Worm (Caenorhabditis elegans): Measurements from ENCODE around the gene C07G2.5.

The C07G2.5 gene

DNA sequence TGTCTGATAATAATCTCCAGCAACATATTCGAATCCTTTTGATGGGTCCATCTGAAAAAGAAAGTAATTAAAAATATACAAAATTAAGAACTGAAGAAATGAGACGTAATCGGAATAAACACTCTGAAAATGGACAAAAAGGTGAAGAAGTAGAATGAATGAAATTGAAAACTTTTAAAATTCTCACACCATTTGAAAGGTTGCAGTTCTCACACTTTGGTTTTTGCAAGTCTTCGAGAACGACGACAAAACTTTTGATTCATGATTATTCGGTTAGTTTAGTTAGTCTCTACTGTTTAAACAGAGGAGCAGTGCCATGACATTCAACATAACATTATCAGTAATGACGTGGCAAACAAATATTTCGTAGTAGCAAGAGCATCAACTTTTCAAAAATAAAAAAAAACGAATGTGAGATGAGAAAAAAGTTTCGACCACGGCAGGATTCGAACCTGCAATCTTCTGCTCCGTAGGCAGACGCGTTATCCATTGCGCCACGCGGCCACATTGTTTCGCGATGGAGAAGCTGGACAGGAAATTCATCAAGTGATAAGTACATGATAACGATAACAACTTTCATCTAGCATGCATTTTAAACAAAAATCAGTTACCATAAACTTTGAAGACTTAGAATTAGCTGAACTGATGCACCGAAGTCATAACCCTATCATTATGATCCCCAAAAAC, 48.8 kb downstream of the C07G2.5 start, which contains the start of gene ceh-43:
Gene ceh-43, minus strand, starts transcription at position 51 of the 687 bp plus-strand sequence.
- TF ChIP-seq snpc-4 (GFP tag; optimal IDR thresholded peaks at IDR 0.05) = peak; percentile 11
- peak in 1 of 4 experiments; percentile 17 for TF ChIP-seq snpc-4 (tag; optimal IDR thresholded peaks at IDR 0.05)
- TF ChIP-seq Y95B8A.8 (GFP tag; IDR thresholded peaks at IDR 0.05) = no peak
- no peak for TF ChIP-seq attf-3 (GFP tag; conservative IDR thresholded peaks at IDR 0.05)
- TF ChIP-seq madf-8 (GFP tag; conservative IDR thresholded peaks at IDR 0.05) = no peak
- TF ChIP-seq F52B5.7 (tag; optimal IDR thresholded peaks at IDR 0.05) = no peak
- 0 out of 2 replicates have a peak, but pooled peaks have one; percentile 44 for TF ChIP-seq madf-3 (GFP tag; IDR thresholded peaks at IDR 0.05)
- TF ChIP-seq F23B12.7 (tag; optimal IDR thresholded peaks at IDR 0.05; ENCODE audit: insufficient read depth) = peak; percentile 11
- TF ChIP-seq lin-26 (GFP tag; IDR thresholded peaks at IDR 0.05) = peak; percentile 78
- TF ChIP-seq ztf-28 (GFP tag; IDR thresholded peaks at IDR 0.05) = 0 out of 2 replicates have a peak, but pooled peaks have one; percentile 38
- peak; percentile 51 for TF ChIP-seq ceh-100 (GFP tag; IDR thresholded peaks at IDR 0.05)
- peak; percentile 20 for TF ChIP-seq ZK185.1 (tag; optimal IDR thresholded peaks at IDR 0.05; ENCODE audit: poor library complexity, severe bottlenecking)
- TF ChIP-seq fkh-3 (tag; optimal IDR thresholded peaks at IDR 0.05) = no peak
- 0 out of 2 replicates have a peak, but pooled peaks have one; percentile 24 for TF ChIP-seq lir-1 (GFP tag; conservative IDR thresholded peaks at IDR 0.05)
- TF ChIP-seq snpc-1.3 (tag; optimal IDR thresholded peaks at IDR 0.05; ENCODE audit: insufficient read depth) = no peak
- no peak for TF ChIP-seq F39B2.1 (GFP tag; IDR thresholded peaks at IDR 0.05)
- TF ChIP-seq aptf-3 (GFP tag; IDR thresholded peaks at IDR 0.05) = no peak
- TF ChIP-seq F57C9.4 (tag; optimal IDR thresholded peaks at IDR 0.05) = no peak
- no peak for TF ChIP-seq let-607 (tag; optimal IDR thresholded peaks at IDR 0.05)
- peak; percentile 64; the same call in 1 of the 2 replicates for TF ChIP-seq madf-6 (GFP tag; IDR thresholded peaks at IDR 0.05)
- peak in 1 of 2 experiments; percentile 11 for TF ChIP-seq rec-8 (tag; optimal IDR thresholded peaks at IDR 0.05)
- TF ChIP-seq hmg-1.2 (GFP tag; IDR thresholded peaks at IDR 0.05) = peak; percentile 53
- TF ChIP-seq tbp1 (GFP tag; optimal IDR thresholded peaks at IDR 0.05) = peak; percentile 92
- TF ChIP-seq lsl-1 (GFP tag; optimal IDR thresholded peaks at IDR 0.05) = peak; percentile 33
- TF ChIP-seq die-1 (tag; optimal IDR thresholded peaks at IDR 0.05) = peak; percentile 35
- TF ChIP-seq nfya-1 (tag; optimal IDR thresholded peaks at IDR 0.05; ENCODE audit: borderline replicate concordance, insufficient read depth) = no peak
- no peak for TF ChIP-seq mxl-1 (tag; optimal IDR thresholded peaks at IDR 0.05)
- TF ChIP-seq rcor-1 (GFP tag; IDR thresholded peaks at IDR 0.05) = 0 out of 2 replicates have a peak, but pooled peaks have one; percentile 8
- peak; percentile 38 for TF ChIP-seq snpc-3.4 (tag; optimal IDR thresholded peaks at IDR 0.05)
- no peak for TF ChIP-seq zim-3 (tag; optimal IDR thresholded peaks at IDR 0.05)
- no peak for TF ChIP-seq dox-1 (GFP tag; IDR thresholded peaks at IDR 0.05)
- no peak for TF ChIP-seq cebp-1 (GFP tag; IDR thresholded peaks at IDR 0.05)
- TF ChIP-seq cebp-1 (tag; optimal IDR thresholded peaks at IDR 0.05) = peak; percentile 19
- no peak for TF ChIP-seq nhr-27 (tag; optimal IDR thresholded peaks at IDR 0.05)
- TF ChIP-seq him-1 (tag; optimal IDR thresholded peaks at IDR 0.05) = peak; percentile 46
- TF ChIP-seq hrde-1 (tag; optimal IDR thresholded peaks at IDR 0.05; ENCODE audit: borderline replicate concordance) = no peak
- no peak for TF ChIP-seq nhr-179 (tag; optimal IDR thresholded peaks at IDR 0.05)
- no peak for TF ChIP-seq Y67H2A.10 (GFP tag; conservative IDR thresholded peaks at IDR 0.05)
- TF ChIP-seq ztf-18 (tag; optimal IDR thresholded peaks at IDR 0.05) = peak; percentile 36
- TF ChIP-seq sdz-38 (tag; optimal IDR thresholded peaks at IDR 0.05) = no peak
- peak; percentile 45 for TF ChIP-seq F33H1.4 (GFP tag; IDR thresholded peaks at IDR 0.05)
- no peak for TF ChIP-seq egrh-3 (GFP tag; IDR thresholded peaks at IDR 0.05)
- no peak for TF ChIP-seq ztf-3 (GFP tag; optimal IDR thresholded peaks at IDR 0.05)
- TF ChIP-seq D2030.7 (GFP tag; IDR thresholded peaks at IDR 0.05) = peak; percentile 60; the same call in 1 of the 2 replicates
- no peak for TF ChIP-seq aptf-2 (GFP tag; conservative IDR thresholded peaks at IDR 0.05)
